Worm (Caenorhabditis elegans): ENCODE measurements around the gene pap-1.

ce11 chrV:10399290-10399689, 42.5 kb upstream of the pap-1 start:
- TF ChIP-seq zag-1 (tag; optimal IDR thresholded peaks at IDR 0.05) (no peak), ceh-28 (tag; optimal IDR thresholded peaks at IDR 0.05) (no peak), ama-1 (optimal IDR thresholded peaks at IDR 0.05) (no peak), elt-3 (tag; optimal IDR thresholded peaks at IDR 0.05) (no peak), nhr-11 (tag; optimal IDR thresholded peaks at IDR 0.05) (no peak)

Measured in whole organism, L3 larva.